Fruit fly (Drosophila melanogaster) whole organism, embryonic: Measurements from ENCODE around the gene PK1-R.

Experiments used
- CG7745 ChIP-seq: fragments of 200-800 bp; sonication (Bioruptor generic); optimal IDR thresholded peaks from 2 replicates; lab custom pipeline; 2018; ENCODE audit warnings: missing biosample characterization, mild to moderate bottlenecking, missing genetic modification characterization, moderate library complexity
- Rx ChIP-seq: fragments of 200-800 bp; sonication (Bioruptor generic); IDR thresholded peaks from 2 replicates; pipeline ENCODE4 v1.3.6; 2022; ENCODE audit warnings: missing biosample characterization, missing genetic modification characterization
- Sry-β ChIP-seq: fragments of 200-800 bp; sonication (Bioruptor generic); optimal IDR thresholded peaks from 2 replicates; lab custom pipeline; 2018; ENCODE audit warnings: missing biosample characterization, mild to moderate bottlenecking, missing genetic modification characterization, moderate library complexity

DNA sequence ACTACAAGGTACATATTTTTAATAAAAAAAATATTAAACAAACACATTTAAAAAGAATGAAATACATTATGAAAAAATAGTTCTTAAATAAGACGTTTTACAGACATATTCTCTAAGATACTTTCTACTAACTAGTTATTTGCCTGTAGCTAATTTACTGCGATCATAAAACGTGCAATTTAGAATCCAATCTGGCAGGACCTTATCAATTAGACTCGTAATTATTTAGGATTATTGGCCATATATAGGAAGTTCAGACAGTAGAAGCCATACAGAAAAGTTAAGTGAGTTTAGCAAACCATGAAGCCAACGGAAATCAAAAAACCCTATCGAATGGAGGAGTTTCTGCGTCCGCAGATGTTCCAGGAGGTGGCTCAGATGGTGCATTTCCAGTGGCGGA is 6.2 kb upstream of the PK1-R start, which contains the start of gene Or88a:
- TF ChIP-seq CG7745 (tag; lab: Kevin White, UChicago): no peak
- no peak for TF ChIP-seq Sry-β (GFP tag; lab: Kevin White, UChicago)
- no peak for TF ChIP-seq Rx (GFP tag; lab: Robert Waterston, UW)
